Worm (Caenorhabditis elegans): ENCODE measurements around the gene F16G10.14.

DNA sequence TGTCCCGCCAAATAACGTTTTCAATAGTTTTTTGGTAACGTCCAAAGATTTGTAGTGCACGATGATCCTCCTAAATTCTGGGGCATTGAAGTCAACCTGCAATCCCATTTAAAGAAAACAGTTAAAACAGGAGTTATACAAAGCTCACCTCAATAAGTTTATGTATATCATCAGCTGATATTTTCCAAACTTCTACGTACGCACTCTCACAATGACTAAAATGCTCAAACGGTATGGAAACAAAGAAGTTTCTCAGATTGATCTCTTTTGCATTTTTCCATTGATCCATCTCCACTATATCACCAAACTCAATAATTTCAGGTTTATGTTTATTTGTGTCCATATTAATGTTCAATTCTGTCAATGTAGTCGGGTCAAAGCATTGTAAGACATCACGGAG is 12.8 kb upstream of the F16G10.14 start:
- no peak for TF ChIP-seq blmp-1 (tag; optimal IDR thresholded peaks at IDR 0.05)
- no peak for TF ChIP-seq grh-1 (GFP tag; IDR thresholded peaks at IDR 0.05)
- no peak for TF ChIP-seq nhr-237 (tag; optimal IDR thresholded peaks at IDR 0.05)
- no peak for TF ChIP-seq C04F5.9 (tag; optimal IDR thresholded peaks at IDR 0.05)
- no peak for TF ChIP-seq mdl-1 (tag; optimal IDR thresholded peaks at IDR 0.05)
- TF ChIP-seq tbx-2 (tag; optimal IDR thresholded peaks at IDR 0.05): no peak
- TF ChIP-seq unc-130 (tag; optimal IDR thresholded peaks at IDR 0.05): no peak
- no peak for TF ChIP-seq nhr-76 (tag; optimal IDR thresholded peaks at IDR 0.05)
- no peak for TF ChIP-seq fkh-10 (GFP tag; optimal IDR thresholded peaks at IDR 0.05)
- TF ChIP-seq fos-1 (tag; optimal IDR thresholded peaks at IDR 0.05): no peak
- TF ChIP-seq efl-1 (optimal IDR thresholded peaks at IDR 0.05): no peak
- peak in 1 of 2 experiments; percentile 55 for TF ChIP-seq efl-1 (GFP tag; optimal IDR thresholded peaks at IDR 0.05 in 1 of 2)
- no peak for TF ChIP-seq hlh-4 (tag; optimal IDR thresholded peaks at IDR 0.05)
- TF ChIP-seq zag-1 (tag; optimal IDR thresholded peaks at IDR 0.05): no peak
- TF ChIP-seq elt-2 (tag; optimal IDR thresholded peaks at IDR 0.05): no peak
